Fruit fly (Drosophila melanogaster) whole organism, embryonic: ENCODE measurements around the gene CG18234.

Source experiments
- ATbp ChIP-seq: fragments of 200-800 bp; sonication (Bioruptor generic); optimal IDR thresholded peaks from 2 replicates; lab custom pipeline; 2017; ENCODE audit warnings: missing biosample characterization, mild to moderate bottlenecking, missing genetic modification characterization, missing genetic modification reagents
- Ada2b ChIP-seq: fragments of 200-800 bp; sonication (Bioruptor generic); IDR thresholded peaks from 2 replicates; pipeline ENCODE4 v1.3.6; 2022; ENCODE audit warnings: missing biosample characterization, missing genetic modification characterization
- B-H2 ChIP-seq: fragments of 200-800 bp; sonication (Bioruptor generic); optimal IDR thresholded peaks from 2 replicates; lab custom pipeline; 2018; ENCODE audit warnings: missing biosample characterization, mild to moderate bottlenecking, missing genetic modification characterization
- CG11085 ChIP-seq: fragments of 200-800 bp; sonication (Bioruptor generic); IDR thresholded peaks from 2 replicates; pipeline ENCODE4 v1.3.6; 2022; ENCODE audit warnings: missing biosample characterization, missing genetic modification characterization
- CG12659 ChIP-seq: fragments of 200-800 bp; sonication (Bioruptor generic); optimal IDR thresholded peaks from 3 replicates; lab custom pipeline; 2017; ENCODE audit warnings: mild to moderate bottlenecking, missing biosample characterization, missing genetic modification reagents, missing genetic modification characterization
- CG12769 ChIP-seq: fragments of 200-800 bp; sonication (Bioruptor generic); optimal IDR thresholded peaks from 2 replicates; lab custom pipeline; 2019; ENCODE audit warnings: missing biosample characterization, mild to moderate bottlenecking, missing genetic modification characterization, moderate library complexity
- CG13775 ChIP-seq: fragments of 200-800 bp; sonication (Bioruptor generic); optimal IDR thresholded peaks from 3 replicates; lab custom pipeline; 2017; ENCODE audit warnings: missing biosample characterization, mild to moderate bottlenecking, missing genetic modification characterization
- CG13894 ChIP-seq: fragments of 200-800 bp; sonication (Bioruptor generic); optimal IDR thresholded peaks from 3 replicates; lab custom pipeline; 2018; ENCODE audit warnings: missing biosample characterization, mild to moderate bottlenecking, missing genetic modification characterization, moderate library complexity
- CG14050 ChIP-seq: fragments of 200-800 bp; sonication (Bioruptor generic); IDR thresholded peaks from 3 replicates; pipeline ENCODE4 v1.3.6; 2022; ENCODE audit warnings: missing biosample characterization, missing genetic modification characterization
- CG14965 ChIP-seq: fragments of 200-800 bp; sonication (Bioruptor generic); optimal IDR thresholded peaks from 2 replicates; lab custom pipeline; 2016; ENCODE audit warnings: missing biosample characterization, missing genetic modification characterization, borderline replicate concordance
- CG17568 ChIP-seq: fragments of 200-800 bp; sonication (Bioruptor generic); optimal IDR thresholded peaks from 2 replicates; lab custom pipeline; 2018; ENCODE audit warnings: missing biosample characterization, mild to moderate bottlenecking, missing genetic modification characterization, moderate library complexity
- CG31224 ChIP-seq: fragments of 200-800 bp; sonication (Bioruptor generic); IDR thresholded peaks from 2 replicates; pipeline ENCODE4 v1.3.6; 2022; ENCODE audit warnings: missing biosample characterization, missing genetic modification characterization
- CG31365 ChIP-seq: fragments of 200-800 bp; sonication (Bioruptor generic); optimal IDR thresholded peaks from 2 replicates; lab custom pipeline; 2018; ENCODE audit warnings: missing biosample characterization, mild to moderate bottlenecking, missing genetic modification characterization
- CG3995 ChIP-seq: fragments of 200-800 bp; sonication (Bioruptor generic); optimal IDR thresholded peaks from 3 replicates; lab custom pipeline; 2016; ENCODE audit warnings: missing biosample characterization, missing genetic modification characterization
- CG7963 ChIP-seq: fragments of 200-800 bp; sonication (Bioruptor generic); IDR thresholded peaks from 3 replicates; pipeline ENCODE4 v1.3.6; 2022; ENCODE audit warnings: missing biosample characterization, missing genetic modification characterization; ENCODE audit not compliant: partially characterized antibody
- Eip74EF ChIP-seq, 2 experiments: fragments of 200-800 bp in 1 of 2; fragments of >200 bp in 1 of 2; sonication (Bioruptor generic) in 1 of 2; optimal IDR thresholded peaks; 2 replicates each; lab custom pipeline; 2017 to 2019; ENCODE audit warnings: missing biosample characterization in 2 of 2, missing genetic modification characterization in 2 of 2, mild to moderate bottlenecking in 1 of 2, moderate library complexity in 1 of 2
- HHEX ChIP-seq: fragments of 200-800 bp; sonication (Bioruptor generic); optimal IDR thresholded peaks from 3 replicates; lab custom pipeline; 2017; ENCODE audit warnings: missing biosample characterization, mild to moderate bottlenecking, missing genetic modification characterization, missing genetic modification reagents
- HLH54F ChIP-seq: fragments of 200-800 bp; sonication (Bioruptor generic); optimal IDR thresholded peaks from 3 replicates; lab custom pipeline; 2016; ENCODE audit warnings: missing biosample characterization, missing genetic modification characterization
- HmgD ChIP-seq: fragments of 200-800 bp; sonication (Bioruptor generic); optimal IDR thresholded peaks from 3 replicates; lab custom pipeline; 2016; ENCODE audit warnings: missing biosample characterization, missing genetic modification characterization
- MBD-R2 ChIP-seq: fragments of 200-800 bp; sonication (Bioruptor generic); IDR thresholded peaks from 2 replicates; pipeline ENCODE4 v1.3.6; 2022; ENCODE audit warnings: missing biosample characterization, missing genetic modification characterization
- MESR4 ChIP-seq: fragments of 200-800 bp; sonication (Bioruptor generic); optimal IDR thresholded peaks from 2 replicates; lab custom pipeline; 2018; ENCODE audit warnings: missing biosample characterization, mild to moderate bottlenecking, missing genetic modification characterization, moderate library complexity
- Pdp1 ChIP-seq, 2 experiments: fragments of 200-800 bp; sonication (Bioruptor generic); optimal IDR thresholded peaks; 3 replicates each; lab custom pipeline; 2016; ENCODE audit warnings: missing biosample characterization in 2 of 2, missing genetic modification characterization in 2 of 2, mild to moderate bottlenecking in 1 of 2, moderate library complexity in 1 of 2
- Sry-δ ChIP-seq: fragments of 200-800 bp; sonication (Bioruptor generic); optimal IDR thresholded peaks from 2 replicates; lab custom pipeline; 2016; ENCODE audit warnings: missing biosample characterization, missing genetic modification characterization
- Ssrp ChIP-seq: fragments of 200-800 bp; sonication (Bioruptor generic); optimal IDR thresholded peaks from 2 replicates; lab custom pipeline; 2018; ENCODE audit warnings: missing biosample characterization, mild to moderate bottlenecking, missing genetic modification characterization, moderate library complexity
- Xbp1 ChIP-seq: fragments of 200-800 bp; sonication (Bioruptor generic); optimal IDR thresholded peaks from 3 replicates; lab custom pipeline; 2016; ENCODE audit warnings: missing biosample characterization, mild to moderate bottlenecking, missing genetic modification characterization
- ac ChIP-seq: fragments of 200-800 bp; sonication (Bioruptor generic); optimal IDR thresholded peaks from 3 replicates; lab custom pipeline; 2017; ENCODE audit warnings: missing biosample characterization, mild to moderate bottlenecking, missing genetic modification characterization
- ash1 ChIP-seq: fragments of 200-800 bp; sonication (Bioruptor generic); optimal IDR thresholded peaks from 2 replicates; lab custom pipeline; 2018; ENCODE audit warnings: missing biosample characterization, mild to moderate bottlenecking, missing genetic modification characterization
- croc ChIP-seq: fragments of 200-800 bp; sonication (Bioruptor generic); conservative IDR thresholded peaks from 3 replicates; pipeline ENCODE4 v1.3.6; 2022; ENCODE audit warnings: missing biosample characterization, missing genetic modification characterization
- crp ChIP-seq, 2 experiments: fragments of 200-800 bp; sonication (Bioruptor generic); optimal IDR thresholded peaks; 2 replicates in 1 of 2; 3 replicates in 1 of 2; lab custom pipeline; 2017; ENCODE audit warnings: missing biosample characterization in 2 of 2, missing genetic modification characterization in 2 of 2, mild to moderate bottlenecking in 1 of 2, moderate library complexity in 1 of 2
- cwo ChIP-seq: fragments of 200-800 bp; sonication (Bioruptor generic); optimal IDR thresholded peaks from 3 replicates; lab custom pipeline; 2017; ENCODE audit warnings: missing biosample characterization, missing genetic modification characterization, mild to moderate bottlenecking, moderate library complexity, missing genetic modification reagents
- danr ChIP-seq: fragments of 200-800 bp; sonication (Bioruptor generic); IDR thresholded peaks from 2 replicates; pipeline ENCODE4 v1.3.6; 2022; ENCODE audit warnings: missing biosample characterization, missing genetic modification characterization
- hkb ChIP-seq, 2 experiments: fragments of 200-800 bp in 1 of 2; fragments of >200 bp in 1 of 2; sonication (Bioruptor generic) in 1 of 2; IDR thresholded peaks in 1 of 2; optimal IDR thresholded peaks in 1 of 2; 2 replicates each; pipeline versions ENCODE4 v1.3.6 to Lab custom; 2017 to 2022; ENCODE audit warnings: missing biosample characterization in 1 of 2, missing genetic modification characterization in 1 of 2
- ind ChIP-seq: fragments of 200-800 bp; sonication (Bioruptor generic); optimal IDR thresholded peaks from 3 replicates; lab custom pipeline; 2016; ENCODE audit warnings: missing biosample characterization, missing genetic modification characterization
- jigr1 ChIP-seq: fragments of 200-800 bp; sonication (Bioruptor generic); IDR thresholded peaks from 3 replicates; pipeline ENCODE4 v1.3.6; 2022; ENCODE audit warnings: missing biosample characterization, missing genetic modification characterization
- jing ChIP-seq: fragments of 200-800 bp; sonication (Bioruptor generic); optimal IDR thresholded peaks from 2 replicates; lab custom pipeline; 2018; ENCODE audit warnings: missing biosample characterization, mild to moderate bottlenecking, missing genetic modification characterization
- kni ChIP-seq: fragments of 200-800 bp; sonication (Bioruptor generic); optimal IDR thresholded peaks from 3 replicates; lab custom pipeline; 2017; ENCODE audit warnings: mild to moderate bottlenecking, missing biosample characterization, missing genetic modification reagents, missing genetic modification characterization
- lab ChIP-seq: fragments of 200-800 bp; sonication (Bioruptor generic); optimal IDR thresholded peaks from 3 replicates; lab custom pipeline; 2017; ENCODE audit warnings: missing biosample characterization, missing genetic modification characterization, mild to moderate bottlenecking, moderate library complexity, missing genetic modification reagents
- lola ChIP-seq, 3 experiments: fragments of >200 bp in 2 of 3; fragments of 200-800 bp in 1 of 3; sonication (Bioruptor generic) in 1 of 3; optimal IDR thresholded peaks; 2 replicates each; lab custom pipeline; 2017 to 2019; ENCODE audit warnings: missing biosample characterization in 3 of 3, missing genetic modification characterization in 3 of 3, mild to moderate bottlenecking in 1 of 3, moderate library complexity in 1 of 3
- maf-S ChIP-seq: fragments of 200-800 bp; sonication (Bioruptor generic); optimal IDR thresholded peaks from 2 replicates; lab custom pipeline; 2016; ENCODE audit warnings: missing biosample characterization, missing genetic modification characterization
- slbo ChIP-seq: fragments of 200-800 bp; sonication (Bioruptor generic); IDR thresholded peaks from 2 replicates; pipeline ENCODE4 v1.3.6; 2022; ENCODE audit warnings: missing biosample characterization, missing genetic modification characterization
- so ChIP-seq: fragments of 200-800 bp; sonication (Bioruptor generic); IDR thresholded peaks from 3 replicates; pipeline ENCODE4 v1.3.6; 2022; ENCODE audit warnings: missing biosample characterization, missing genetic modification characterization
- ssp ChIP-seq: fragments of 200-800 bp; sonication (Bioruptor generic); IDR thresholded peaks from 2 replicates; pipeline ENCODE4 v1.3.6; 2022; ENCODE audit warnings: missing biosample characterization, missing genetic modification characterization
- stc ChIP-seq: fragments of 200-800 bp; sonication (Bioruptor generic); IDR thresholded peaks from 2 replicates; pipeline ENCODE4 v1.3.6; 2022; ENCODE audit warnings: missing biosample characterization, missing genetic modification characterization
- trem ChIP-seq: fragments of 200-800 bp; optimal IDR thresholded peaks from 3 replicates; lab custom pipeline; 2019; ENCODE audit warnings: missing biosample characterization, mild to moderate bottlenecking, missing genetic modification characterization, moderate library complexity
- trh ChIP-seq: fragments of 200-800 bp; sonication (Bioruptor generic); optimal IDR thresholded peaks from 2 replicates; lab custom pipeline; 2016; ENCODE audit warnings: missing biosample characterization, missing genetic modification characterization
- tx ChIP-seq: fragments of 200-800 bp; sonication (Bioruptor generic); optimal IDR thresholded peaks from 2 replicates; lab custom pipeline; 2016; ENCODE audit warnings: missing biosample characterization, missing genetic modification characterization
- usp ChIP-seq: fragments of >200 bp; optimal IDR thresholded peaks from 2 replicates; lab custom pipeline; 2017; ENCODE audit warnings: missing biosample characterization, missing genetic modification characterization
- vnd ChIP-seq: fragments of 200-800 bp; sonication (Bioruptor generic); IDR thresholded peaks from 3 replicates; pipeline ENCODE4 v1.3.6; 2022; ENCODE audit warnings: missing biosample characterization, missing genetic modification characterization; ENCODE audit not compliant: partially characterized antibody
- wor ChIP-seq: fragments of 200-800 bp; sonication (Bioruptor generic); IDR thresholded peaks from 2 replicates; pipeline ENCODE4 v1.3.6; 2022; ENCODE audit warnings: missing biosample characterization, missing genetic modification characterization

Gene CG18234

dm6 chr3L:18625786-18626185 is 22.6 kb downstream of the CG18234 start, which contains the start of gene MYPT-75D (continued):
- no peak for TF ChIP-seq tx (GFP tag; lab: Kevin White, UChicago)
- no peak for TF ChIP-seq hkb (optimal IDR thresholded peaks at IDR 0.05; lab: Kevin White, UChicago)
- peak; percentile 11; the same call in 1 of the 2 replicates for TF ChIP-seq hkb (GFP tag; IDR thresholded peaks at IDR 0.05; lab: Robert Waterston, UW)
- TF ChIP-seq B-H2 (GFP tag; lab: Kevin White, UChicago): peak; percentile 67
- no peak for TF ChIP-seq wor (GFP tag; lab: Robert Waterston, UW)
- peak; percentile 72; the same call in 1 of the 3 replicates for TF ChIP-seq vnd
- TF ChIP-seq CG31224 (GFP tag; lab: Robert Waterston, UW): no peak
- TF ChIP-seq CG3995 (GFP tag; lab: Kevin White, UChicago): no peak
- no peak for TF ChIP-seq ssp (GFP tag; lab: Robert Waterston, UW)
- TF ChIP-seq stc: no peak
- TF ChIP-seq CG7963 (GFP tag; lab: Robert Waterston, UW): peak; percentile 80
- TF ChIP-seq MESR4 (GFP tag; lab: Kevin White, UChicago): peak; percentile 34
- TF ChIP-seq Sry-δ (GFP tag; lab: Kevin White, UChicago): peak; percentile 75
- TF ChIP-seq usp (GFP tag; lab: Kevin White, UChicago): no peak
- peak; percentile 24 for TF ChIP-seq CG31365 (tag; lab: Kevin White, UChicago)
- TF ChIP-seq CG17568: no peak
- no peak for TF ChIP-seq maf-S (GFP tag; lab: Kevin White, UChicago)
- TF ChIP-seq HmgD (GFP tag; lab: Kevin White, UChicago): peak; percentile 3
- no peak for TF ChIP-seq Ada2b (GFP tag; lab: Robert Waterston, UW)
- peak; percentile 57 for TF ChIP-seq kni (GFP tag; lab: Kevin White, UChicago)
- TF ChIP-seq CG12769 (tag; lab: Kevin White, UChicago): peak; percentile 73
- TF ChIP-seq Pdp1 (GFP tag; optimal IDR thresholded peaks at IDR 0.05; lab: Kevin White, UChicago): peak in 1 of 2 experiments; percentile 56
- TF ChIP-seq CG11085 (GFP tag; lab: Robert Waterston, UW): no peak
- no peak for TF ChIP-seq ash1 (GFP tag; lab: Kevin White, UChicago)
- peak; percentile 37 for TF ChIP-seq cwo
- no peak for TF ChIP-seq ind
- no peak for TF ChIP-seq CG14965 (GFP tag; lab: Kevin White, UChicago)
- TF ChIP-seq HHEX (GFP tag; lab: Kevin White, UChicago): no peak
- TF ChIP-seq ATbp (GFP tag; lab: Kevin White, UChicago): no peak
- peak; percentile 72 for TF ChIP-seq CG12659
- TF ChIP-seq crp (GFP tag; optimal IDR thresholded peaks at IDR 0.05; lab: Kevin White, UChicago): peak; percentile 57 to 95
- TF ChIP-seq CG13775 (GFP tag; lab: Kevin White, UChicago): no peak
- peak; percentile 65 for TF ChIP-seq CG13894
- TF ChIP-seq jigr1 (GFP tag; lab: Robert Waterston, UW): no peak
- no peak for TF ChIP-seq CG14050 (GFP tag; lab: Robert Waterston, UW)
- peak; percentile 28 for TF ChIP-seq lab
- no peak for TF ChIP-seq jing
- peak; percentile 78 for TF ChIP-seq trem (tag; lab: Kevin White, UChicago)
- TF ChIP-seq Xbp1 (GFP tag; lab: Kevin White, UChicago): peak; percentile 10
- no peak for TF ChIP-seq so (GFP tag; lab: Robert Waterston, UW)
- peak in 1 of 2 experiments; percentile 19 for TF ChIP-seq Eip74EF (GFP tag; optimal IDR thresholded peaks at IDR 0.05; lab: Kevin White, UChicago)
- peak; percentile 36 for TF ChIP-seq MBD-R2 (GFP tag; lab: Robert Waterston, UW)
- TF ChIP-seq slbo: 0 out of 2 replicates have a peak, but pooled peaks have one; percentile 27
- TF ChIP-seq HLH54F (GFP tag; lab: Kevin White, UChicago): peak; percentile 2
- TF ChIP-seq trh (GFP tag; lab: Kevin White, UChicago): no peak
- no peak for TF ChIP-seq lola (GFP tag; optimal IDR thresholded peaks at IDR 0.05; lab: Kevin White, UChicago)
- no peak for TF ChIP-seq danr
- TF ChIP-seq ac (GFP tag; lab: Kevin White, UChicago): peak; percentile 26
- TF ChIP-seq Ssrp (tag; lab: Kevin White, UChicago): no peak
- no peak for TF ChIP-seq croc (GFP tag; lab: Robert Waterston, UW)
